Fruit fly (Drosophila melanogaster): ENCODE results near the gene CG31211.

Gene CG31211

DNA sequence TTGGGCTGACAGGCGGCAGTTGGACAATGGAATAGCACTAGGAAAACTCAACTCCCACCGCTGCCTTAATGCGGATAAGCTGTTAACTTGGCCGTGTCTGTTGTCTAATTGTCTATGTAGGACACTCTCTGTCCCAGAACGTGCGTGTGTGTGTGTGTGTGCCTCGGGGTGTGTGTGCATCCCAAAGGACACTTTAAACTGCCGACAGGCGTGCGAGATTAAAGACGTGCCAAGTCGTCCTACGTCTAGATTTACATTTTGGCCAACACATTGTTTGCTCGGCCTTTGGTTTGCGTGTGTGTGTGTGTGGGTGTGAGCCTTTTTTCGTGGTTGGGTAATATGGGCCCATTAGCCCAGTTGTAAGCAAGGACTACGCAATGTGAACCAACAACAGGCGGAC lies 48.6 kb downstream of the CG31211 start:
- TF ChIP-seq lz (GFP tag; optimal IDR thresholded peaks at IDR 0.05) (no peak), Sox102F (GFP tag; optimal IDR thresholded peaks at IDR 0.05) (no peak), topi (GFP tag; optimal IDR thresholded peaks at IDR 0.05) (no peak), CG4318 (GFP tag; optimal IDR thresholded peaks at IDR 0.05) (no peak), vri (GFP tag; optimal IDR thresholded peaks at IDR 0.05) (no peak), CG6854 (GFP tag; optimal IDR thresholded peaks at IDR 0.05) (no peak), CG8632 (GFP tag; optimal IDR thresholded peaks at IDR 0.05) (no peak), dsx (GFP tag; optimal IDR thresholded peaks at IDR 0.05; ENCODE audit: poor library complexity, severe bottlenecking) (no peak), CG8119 (GFP tag; IDR thresholded peaks at IDR 0.05) (no peak), CG11294 (GFP tag; IDR thresholded peaks at IDR 0.05) (no peak), CG10669 (GFP tag; optimal IDR thresholded peaks at IDR 0.05) (no peak), CG6163 (GFP tag; IDR thresholded peaks at IDR 0.05) (no peak), spab (GFP tag; optimal IDR thresholded peaks at IDR 0.05) (no peak), CG9139 (GFP tag; optimal IDR thresholded peaks at IDR 0.05) (no peak), CG3032 (tag; optimal IDR thresholded peaks at IDR 0.05) (no peak)

DNA sequence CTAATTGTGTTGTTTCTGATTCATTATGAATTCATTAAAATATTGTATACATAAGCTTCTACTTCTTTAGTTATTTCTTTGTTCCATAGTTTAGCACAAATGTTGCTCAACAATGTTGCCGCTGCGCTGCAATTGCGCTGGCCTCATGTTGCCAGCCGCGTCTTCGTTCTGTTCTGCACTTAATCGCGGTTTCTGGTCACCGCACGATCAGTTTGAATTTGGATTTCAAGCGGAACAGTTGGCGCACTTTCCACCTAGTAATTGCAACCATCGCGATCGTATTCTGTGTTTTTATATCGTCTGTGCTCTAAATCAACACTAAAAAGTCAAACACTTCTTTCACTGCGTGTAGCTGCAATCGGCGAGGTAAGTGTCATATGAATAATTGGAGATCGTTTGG lies 49.6 kb downstream of the CG31211 start, which contains the start of gene Ect3:
Ect3 (plus strand) TSS at position 205 of the 400 bp plus-strand sequence.
- TF ChIP-seq CG16779 (tag; optimal IDR thresholded peaks at IDR 0.05) (no peak), Gug (GFP tag; IDR thresholded peaks at IDR 0.05) (no peak), CG6808 (GFP tag; optimal IDR thresholded peaks at IDR 0.05) (no peak), salr (GFP tag; optimal IDR thresholded peaks at IDR 0.05) (no peak), Eip78C (GFP tag) (peak; percentile 47)

All from whole organism, prepupa.